Fruit fly (Drosophila melanogaster): ENCODE results near the gene Ccp84Ab.

DNA sequence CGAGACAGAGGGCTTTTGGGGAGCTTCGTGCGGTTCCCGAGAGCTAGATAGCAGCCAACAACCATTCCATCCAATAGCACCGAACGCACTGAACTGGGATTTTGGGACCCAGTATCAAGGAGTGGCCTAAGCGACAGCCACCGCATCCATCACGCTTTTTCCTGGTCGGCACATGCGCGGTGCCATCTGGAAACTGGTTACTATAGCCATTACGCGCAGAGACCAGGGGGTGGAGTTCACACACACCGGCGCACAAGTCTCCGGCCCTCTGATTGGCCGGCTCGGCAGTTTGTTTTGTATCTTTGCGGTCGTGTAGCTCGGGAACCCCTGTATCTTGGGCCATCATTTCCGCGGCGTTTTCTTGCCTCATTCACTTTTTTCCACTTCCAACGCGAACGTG, 39.3 kb upstream of the Ccp84Ab start, which contains the start of gene pb:
- TF ChIP-seq CG4318 (GFP tag; optimal IDR thresholded peaks at IDR 0.05) (no peak), achi (GFP tag; optimal IDR thresholded peaks at IDR 0.05) (no peak)

Data from whole organism, prepupa.